Worm (Caenorhabditis elegans): ENCODE results near the gene spp-5.

- TF ChIP-seq ceh-82 (tag; optimal IDR thresholded peaks at IDR 0.05) (no peak), unc-55 (GFP tag; optimal IDR thresholded peaks at IDR 0.05) (no peak), ztf-11 (tag; optimal IDR thresholded peaks at IDR 0.05) (no peak), nhr-10 (tag; optimal IDR thresholded peaks at IDR 0.05) (no peak), fos-1 (tag; optimal IDR thresholded peaks at IDR 0.05) (no peak), nhr-12 (tag; optimal IDR thresholded peaks at IDR 0.05) (no peak), unc-39 (tag; optimal IDR thresholded peaks at IDR 0.05) (no peak), blmp-1 (tag; optimal IDR thresholded peaks at IDR 0.05; ENCODE audit: insufficient read depth) (no peak), nhr-11 (tag; optimal IDR thresholded peaks at IDR 0.05) (no peak)
Measured at ce11 chrX:7311870-7312269, 8.3 kb downstream of the spp-5 start.
